Fruit fly (Drosophila melanogaster): Measurements from ENCODE around the gene CG1368.

The CG1368 gene

dm6 chrX:14176623-14177022 lies 2.1 kb downstream of the CG1368 start, which contains the start of gene CG11581:
Gene CG11581, plus strand, starts transcription at chrX:14176923.
- TF ChIP-seq fru (GFP tag; optimal IDR thresholded peaks at IDR 0.05) (no peak), dsf (GFP tag; optimal IDR thresholded peaks at IDR 0.05; ENCODE audit: borderline replicate concordance) (no peak), rgr (GFP tag; optimal IDR thresholded peaks at IDR 0.05) (no peak)

- no peak for TF ChIP-seq Sp1 (GFP tag; optimal IDR thresholded peaks at IDR 0.05)
These were observed 6.2 kb downstream of the CG1368 start, which contains the start of gene CG11584 for dm6 chrX:14180728-14181127. Gene CG11584, plus strand, starts transcription at chrX:14181028.

- TF ChIP-seq Dfd (GFP tag; optimal IDR thresholded peaks at IDR 0.05) (no peak), Hr83 (GFP tag; optimal IDR thresholded peaks at IDR 0.05; ENCODE audit: poor library complexity, severe bottlenecking) (no peak), ey (GFP tag; optimal IDR thresholded peaks at IDR 0.05) (no peak)
These were observed 9.6 kb downstream of the CG1368 start, which contains the start of gene CG32603 for dm6 chrX:14184062-14184611. Gene CG32603, plus strand, starts transcription at chrX:14184561.

- no peak for TF ChIP-seq sv (GFP tag; optimal IDR thresholded peaks at IDR 0.05)
- no peak for TF ChIP-seq h (GFP tag; optimal IDR thresholded peaks at IDR 0.05)
- TF ChIP-seq woc (GFP tag; optimal IDR thresholded peaks at IDR 0.05), result no peak
- TF ChIP-seq br (GFP tag; optimal IDR thresholded peaks at IDR 0.05), result no peak
- TF ChIP-seq ey (GFP tag; optimal IDR thresholded peaks at IDR 0.05), result no peak
- TF ChIP-seq Hr83 (GFP tag; optimal IDR thresholded peaks at IDR 0.05; ENCODE audit: poor library complexity, severe bottlenecking), result no peak
- no peak for TF ChIP-seq dl (GFP tag; optimal IDR thresholded peaks at IDR 0.05; ENCODE audit: insufficient read depth in 1 of 2, partially characterized antibody in 2 of 2)
- TF ChIP-seq Dfd (GFP tag; optimal IDR thresholded peaks at IDR 0.05), result no peak
- TF ChIP-seq Sp1 (GFP tag; optimal IDR thresholded peaks at IDR 0.05), result no peak
- TF ChIP-seq OdsH (GFP tag; optimal IDR thresholded peaks at IDR 0.05), result no peak
- no peak for TF ChIP-seq Hnf4 (GFP tag; optimal IDR thresholded peaks at IDR 0.05)
- no peak for TF ChIP-seq brk (GFP tag; optimal IDR thresholded peaks at IDR 0.05)
- no peak for TF ChIP-seq Dif (GFP tag; optimal IDR thresholded peaks at IDR 0.05; ENCODE audit: partially characterized antibody)
- TF ChIP-seq CG9705 (GFP tag; optimal IDR thresholded peaks at IDR 0.05), result no peak
- TF ChIP-seq CrebA (GFP tag; optimal IDR thresholded peaks at IDR 0.05; ENCODE audit: borderline replicate concordance), result no peak
- TF ChIP-seq N (GFP tag; optimal IDR thresholded peaks at IDR 0.05), result no peak
- no peak for TF ChIP-seq rgr (GFP tag; optimal IDR thresholded peaks at IDR 0.05)
- no peak for TF ChIP-seq tai (GFP tag; optimal IDR thresholded peaks at IDR 0.05)
- no peak for TF ChIP-seq Hr78 (GFP tag; optimal IDR thresholded peaks at IDR 0.05)
- TF ChIP-seq psq (GFP tag; optimal IDR thresholded peaks at IDR 0.05), result no peak
These were observed 12.4 kb downstream of the CG1368 start, which contains the start of gene CG12481 for dm6 chrX:14186953-14187352. Gene CG12481, plus strand, starts transcription at chrX:14187253.

- TF ChIP-seq tai (GFP tag; optimal IDR thresholded peaks at IDR 0.05), result no peak
- no peak for TF ChIP-seq N (GFP tag; optimal IDR thresholded peaks at IDR 0.05)
- TF ChIP-seq dl (GFP tag; optimal IDR thresholded peaks at IDR 0.05; ENCODE audit: insufficient read depth in 1 of 2, partially characterized antibody in 2 of 2), result no peak
- no peak for TF ChIP-seq GATAd (GFP tag; optimal IDR thresholded peaks at IDR 0.05)
- TF ChIP-seq CrebA (GFP tag; optimal IDR thresholded peaks at IDR 0.05; ENCODE audit: borderline replicate concordance), result no peak
- no peak for TF ChIP-seq Sp1 (GFP tag; optimal IDR thresholded peaks at IDR 0.05)
- no peak for TF ChIP-seq HLH106 (tag; optimal IDR thresholded peaks at IDR 0.05)
- TF ChIP-seq Vsx2 (GFP tag; optimal IDR thresholded peaks at IDR 0.05; ENCODE audit: partially characterized antibody), result no peak
- no peak for TF ChIP-seq Hnf4 (GFP tag; optimal IDR thresholded peaks at IDR 0.05)
- no peak for TF ChIP-seq brk (GFP tag; optimal IDR thresholded peaks at IDR 0.05)
- no peak for TF ChIP-seq Myc (optimal IDR thresholded peaks at IDR 0.05)
- no peak for TF ChIP-seq sage (GFP tag; optimal IDR thresholded peaks at IDR 0.05)
- no peak for TF ChIP-seq sv (GFP tag; optimal IDR thresholded peaks at IDR 0.05)
- TF ChIP-seq jim (GFP tag; optimal IDR thresholded peaks at IDR 0.05), result no peak
- no peak for TF ChIP-seq Dif (GFP tag; optimal IDR thresholded peaks at IDR 0.05; ENCODE audit: partially characterized antibody)
- no peak for TF ChIP-seq OdsH (GFP tag; optimal IDR thresholded peaks at IDR 0.05)
- TF ChIP-seq br (GFP tag; optimal IDR thresholded peaks at IDR 0.05), result no peak
- TF ChIP-seq Hr78 (GFP tag; optimal IDR thresholded peaks at IDR 0.05), result no peak
- no peak for TF ChIP-seq dsf (GFP tag; optimal IDR thresholded peaks at IDR 0.05; ENCODE audit: borderline replicate concordance)
- no peak for TF ChIP-seq Jra (GFP tag; optimal IDR thresholded peaks at IDR 0.05)
These were observed 14.7 kb downstream of the CG1368 start, which contains the start of gene CG11585 for dm6 chrX:14189216-14189615. Gene CG11585, plus strand, starts transcription at chrX:14189516.

All from whole organism, wandering third instar larva.